Fruit fly (Drosophila melanogaster) whole organism, embryonic: Measurements from ENCODE around the gene yellow-g2.

Experiments
- Bgb ChIP-seq: fragments of 200-800 bp; sonication (Bioruptor generic); IDR thresholded peaks from 2 replicates; pipeline ENCODE4 v1.3.6; 2022; ENCODE audit warnings: missing biosample characterization, missing genetic modification characterization; ENCODE audit not compliant: partially characterized antibody
- CG10274 ChIP-seq: fragments of 200-800 bp; sonication (Bioruptor generic); optimal IDR thresholded peaks from 3 replicates; lab custom pipeline; 2017; ENCODE audit warnings: missing biosample characterization, mild to moderate bottlenecking, missing genetic modification characterization
- CG10431 ChIP-seq: fragments of 200-800 bp; sonication (Bioruptor generic); optimal IDR thresholded peaks from 3 replicates; lab custom pipeline; 2018; ENCODE audit warnings: missing biosample characterization, mild to moderate bottlenecking, missing genetic modification characterization
- CG10959 ChIP-seq: fragments of 200-800 bp; sonication (Bioruptor generic); IDR thresholded peaks from 2 replicates; pipeline ENCODE4 v1.3.6; 2022; ENCODE audit warnings: missing biosample characterization, missing genetic modification characterization
- CG11695 ChIP-seq: fragments of 200-800 bp; sonication (Bioruptor generic); IDR thresholded peaks from 3 replicates; pipeline ENCODE4 v1.3.6; 2022; ENCODE audit warnings: missing biosample characterization, missing genetic modification characterization
- CG13775 ChIP-seq: fragments of 200-800 bp; sonication (Bioruptor generic); optimal IDR thresholded peaks from 3 replicates; lab custom pipeline; 2017; ENCODE audit warnings: missing biosample characterization, mild to moderate bottlenecking, missing genetic modification characterization
- CG14667 ChIP-seq: fragments of 200-800 bp; sonication (Bioruptor generic); IDR thresholded peaks from 2 replicates; pipeline ENCODE4 v1.3.6; 2022; ENCODE audit warnings: missing biosample characterization, missing genetic modification characterization
- CG15479 ChIP-seq: fragments of 200-800 bp; sonication (Bioruptor generic); optimal IDR thresholded peaks from 3 replicates; lab custom pipeline; 2019; ENCODE audit warnings: missing biosample characterization, mild to moderate bottlenecking, missing genetic modification characterization, moderate library complexity
- CG15601 ChIP-seq: fragments of 200-800 bp; sonication (Bioruptor generic); optimal IDR thresholded peaks from 3 replicates; lab custom pipeline; 2019; ENCODE audit warnings: missing biosample characterization, mild to moderate bottlenecking, missing genetic modification characterization, moderate library complexity
- CG17802 ChIP-seq: fragments of 200-800 bp; sonication (Bioruptor generic); optimal IDR thresholded peaks from 2 replicates; lab custom pipeline; 2018; ENCODE audit warnings: missing biosample characterization, mild to moderate bottlenecking, missing genetic modification characterization, moderate library complexity
- CG18262 ChIP-seq: fragments of 200-800 bp; optimal IDR thresholded peaks from 3 replicates; lab custom pipeline; 2019; ENCODE audit warnings: missing biosample characterization, mild to moderate bottlenecking, missing genetic modification characterization, moderate library complexity
- CG33557 ChIP-seq: fragments of 200-800 bp; sonication (Bioruptor generic); optimal IDR thresholded peaks from 2 replicates; lab custom pipeline; 2019; ENCODE audit warnings: missing biosample characterization, mild to moderate bottlenecking, missing genetic modification characterization, moderate library complexity
- CG34224 ChIP-seq: fragments of 200-800 bp; sonication (Bioruptor generic); IDR thresholded peaks from 3 replicates; pipeline ENCODE4 v1.3.6; 2022; ENCODE audit warnings: missing biosample characterization, missing genetic modification characterization; ENCODE audit not compliant: partially characterized antibody
- CG43689 ChIP-seq: fragments of 200-800 bp; sonication (Bioruptor generic); IDR thresholded peaks from 2 replicates; pipeline ENCODE4 v1.3.6; 2022; ENCODE audit warnings: missing biosample characterization, missing genetic modification characterization
- CG6791 ChIP-seq: fragments of 200-800 bp; sonication (Bioruptor generic); IDR thresholded peaks from 3 replicates; pipeline ENCODE4 v1.3.6; 2022; ENCODE audit warnings: missing biosample characterization, missing genetic modification characterization; ENCODE audit not compliant: partially characterized antibody
- CG7372 ChIP-seq: fragments of 200-800 bp; sonication (Bioruptor generic); IDR thresholded peaks from 2 replicates; pipeline ENCODE4 v1.3.6; 2022; ENCODE audit warnings: missing biosample characterization, missing genetic modification characterization
- CG8089 ChIP-seq: fragments of 200-800 bp; sonication (Bioruptor generic); optimal IDR thresholded peaks from 3 replicates; lab custom pipeline; 2016; ENCODE audit warnings: missing biosample characterization, missing genetic modification characterization
- CG9727 ChIP-seq: fragments of 200-800 bp; sonication (Bioruptor generic); optimal IDR thresholded peaks from 3 replicates; lab custom pipeline; 2017; ENCODE audit warnings: missing biosample characterization, mild to moderate bottlenecking, missing genetic modification characterization
- CG9797 ChIP-seq: fragments of 200-800 bp; sonication (Bioruptor generic); optimal IDR thresholded peaks from 3 replicates; lab custom pipeline; 2018; ENCODE audit warnings: missing biosample characterization, mild to moderate bottlenecking, missing genetic modification characterization
- Dbx ChIP-seq: fragments of 200-800 bp; sonication (Bioruptor generic); IDR thresholded peaks from 3 replicates; pipeline ENCODE4 v1.3.6; 2022; ENCODE audit warnings: missing biosample characterization, missing genetic modification characterization
- Deaf1 ChIP-seq: fragments of 200-800 bp; optimal IDR thresholded peaks from 3 replicates; lab custom pipeline; 2019; ENCODE audit warnings: missing biosample characterization, mild to moderate bottlenecking, missing genetic modification characterization, moderate library complexity
- Dfd ChIP-seq, 2 experiments: fragments of >200 bp; optimal IDR thresholded peaks; 2 replicates each; lab custom pipeline; 2017; ENCODE audit warnings: missing biosample characterization in 2 of 2, missing genetic modification characterization in 2 of 2
- E2f2 ChIP-seq: fragments of 200-800 bp; sonication (Bioruptor generic); IDR thresholded peaks from 2 replicates; pipeline ENCODE4 v1.3.6; 2022; ENCODE audit warnings: missing biosample characterization, missing genetic modification characterization
- ERR ChIP-seq: fragments of 200-800 bp; sonication (Bioruptor generic); optimal IDR thresholded peaks from 2 replicates; lab custom pipeline; 2016; ENCODE audit warnings: missing biosample characterization, missing genetic modification characterization
- Elba2 ChIP-seq: fragments of 200-800 bp; sonication (Bioruptor generic); optimal IDR thresholded peaks from 3 replicates; lab custom pipeline; 2016; ENCODE audit warnings: missing biosample characterization, missing genetic modification characterization
- GATAe ChIP-seq: fragments of 200-800 bp; sonication (Bioruptor generic); conservative IDR thresholded peaks from 2 replicates; pipeline ENCODE4 v1.3.6; 2022; ENCODE audit warnings: missing biosample characterization, missing genetic modification characterization
- HLH54F ChIP-seq: fragments of 200-800 bp; sonication (Bioruptor generic); optimal IDR thresholded peaks from 3 replicates; lab custom pipeline; 2016; ENCODE audit warnings: missing biosample characterization, missing genetic modification characterization
- Hr51 ChIP-seq, 2 experiments: fragments of 200-800 bp; sonication (Bioruptor generic); optimal IDR thresholded peaks; 2 replicates in 1 of 2; 3 replicates in 1 of 2; lab custom pipeline; 2016 to 2018; ENCODE audit warnings: missing biosample characterization in 2 of 2, missing genetic modification characterization in 2 of 2, mild to moderate bottlenecking in 1 of 2, moderate library complexity in 1 of 2
- Hr78 ChIP-seq, 2 experiments: fragments of 200-800 bp in 1 of 2; fragments of >200 bp in 1 of 2; sonication (Bioruptor generic) in 1 of 2; optimal IDR thresholded peaks; 2 replicates each; lab custom pipeline; 2017 to 2019; ENCODE audit warnings: missing biosample characterization in 2 of 2, missing genetic modification characterization in 2 of 2, mild to moderate bottlenecking in 1 of 2, moderate library complexity in 1 of 2
- Med ChIP-seq: fragments of 200-800 bp; sonication (Bioruptor generic); peaks from one replicate; lab custom pipeline; 2016; ENCODE audit warnings: missing biosample characterization, missing genetic modification characterization, mild to moderate bottlenecking, inconsistent platforms, moderate library complexity
- Mrtf ChIP-seq: fragments of 200-800 bp; sonication (Bioruptor generic); IDR thresholded peaks from 3 replicates; pipeline ENCODE4 v1.3.6; 2022; ENCODE audit warnings: missing biosample characterization, missing genetic modification characterization
- Ptx1 ChIP-seq: fragments of 200-800 bp; sonication (Bioruptor generic); IDR thresholded peaks from 2 replicates; pipeline ENCODE4 v1.3.6; 2022; ENCODE audit warnings: missing biosample characterization, missing genetic modification characterization
- Taf1 ChIP-seq: fragments of 200-800 bp; sonication (Bioruptor generic); IDR thresholded peaks from 2 replicates; pipeline ENCODE4 v1.3.6; 2022; ENCODE audit warnings: missing biosample characterization, missing genetic modification characterization
- Trl ChIP-seq, 3 experiments: fragments of >200 bp in 2 of 3; fragments of 200-800 bp in 1 of 3; sonication (Bioruptor generic) in 1 of 3; optimal IDR thresholded peaks; 2 replicates in 1 of 3; 3 replicates in 2 of 3; lab custom pipeline; 2016 to 2017; ENCODE audit warnings: missing biosample characterization in 1 of 3, missing genetic modification characterization in 1 of 3
- Vsx1 ChIP-seq: fragments of 200-800 bp; sonication (Bioruptor generic); optimal IDR thresholded peaks from 2 replicates; lab custom pipeline; 2017; ENCODE audit warnings: missing biosample characterization, mild to moderate bottlenecking, missing genetic modification characterization, missing genetic modification reagents
- amos ChIP-seq: fragments of 200-800 bp; sonication (Bioruptor generic); IDR thresholded peaks from 2 replicates; pipeline ENCODE4 v1.3.6; 2022; ENCODE audit warnings: missing biosample characterization, missing genetic modification characterization; ENCODE audit not compliant: partially characterized antibody
- cas ChIP-seq: fragments of 200-800 bp; sonication (Bioruptor generic); IDR thresholded peaks from 2 replicates; pipeline ENCODE4 v1.3.6; 2022; ENCODE audit warnings: missing biosample characterization, missing genetic modification characterization
- hkb ChIP-seq, 2 experiments: fragments of 200-800 bp in 1 of 2; fragments of >200 bp in 1 of 2; sonication (Bioruptor generic) in 1 of 2; IDR thresholded peaks in 1 of 2; optimal IDR thresholded peaks in 1 of 2; 2 replicates each; pipeline versions ENCODE4 v1.3.6 to Lab custom; 2017 to 2022; ENCODE audit warnings: missing biosample characterization in 1 of 2, missing genetic modification characterization in 1 of 2
- lilli ChIP-seq: fragments of 200-800 bp; sonication (Bioruptor generic); optimal IDR thresholded peaks from 3 replicates; lab custom pipeline; 2016; ENCODE audit warnings: missing biosample characterization, missing genetic modification characterization
- luna ChIP-seq: fragments of 200-800 bp; sonication (Bioruptor generic); optimal IDR thresholded peaks from 2 replicates; lab custom pipeline; 2016; ENCODE audit warnings: missing biosample characterization, missing genetic modification characterization
- nerfin-2 ChIP-seq: fragments of 200-800 bp; sonication (Bioruptor generic); IDR thresholded peaks from 2 replicates; pipeline ENCODE4 v1.3.6; 2022; ENCODE audit warnings: missing biosample characterization, missing genetic modification characterization; ENCODE audit not compliant: partially characterized antibody
- pan ChIP-seq, 4 experiments: fragments of >200 bp in 3 of 4; fragments of 200-800 bp in 1 of 4; sonication (Bioruptor generic) in 1 of 4; optimal IDR thresholded peaks in 3 of 4; IDR thresholded peaks in 1 of 4; 2 replicates each; pipeline versions ENCODE4 v1.3.6 to Lab custom; 2017 to 2022; ENCODE audit warnings: missing biosample characterization in 2 of 4, missing genetic modification characterization in 2 of 4, mixed read lengths in 1 of 4
- pros ChIP-seq: fragments of 200-800 bp; sonication (Bioruptor generic); optimal IDR thresholded peaks from 3 replicates; lab custom pipeline; 2019; ENCODE audit warnings: missing biosample characterization, mild to moderate bottlenecking, missing genetic modification characterization, moderate library complexity
- sob ChIP-seq: fragments of 200-800 bp; sonication (Bioruptor generic); IDR thresholded peaks from 2 replicates; pipeline ENCODE4 v1.3.6; 2022; ENCODE audit warnings: missing biosample characterization, missing genetic modification characterization
- tin ChIP-seq: fragments of 200-800 bp; sonication (Bioruptor generic); optimal IDR thresholded peaks from 3 replicates; lab custom pipeline; 2016; ENCODE audit warnings: missing biosample characterization, missing genetic modification characterization
- tio ChIP-seq: fragments of 200-800 bp; sonication (Bioruptor generic); optimal IDR thresholded peaks from 2 replicates; lab custom pipeline; 2017; ENCODE audit warnings: missing biosample characterization, missing genetic modification characterization, inconsistent platforms
- tll ChIP-seq, 2 experiments: fragments of 200-800 bp in 1 of 2; fragments of >200 bp in 1 of 2; sonication (Bioruptor generic) in 1 of 2; optimal IDR thresholded peaks; 2 replicates each; lab custom pipeline; 2017 to 2019; ENCODE audit warnings: missing biosample characterization in 2 of 2, missing genetic modification characterization in 2 of 2, mild to moderate bottlenecking in 1 of 2, moderate library complexity in 1 of 2
- zen ChIP-seq: fragments of 200-800 bp; sonication (Bioruptor generic); optimal IDR thresholded peaks from 3 replicates; lab custom pipeline; 2018; ENCODE audit warnings: missing biosample characterization, mild to moderate bottlenecking, missing genetic modification characterization, moderate library complexity

yellow-g2 gene

dm6 chr3L:2262515-2262944 lies 13.8 kb upstream of the yellow-g2 start, which contains the start of the genes oxt and CG13807 (continued):
- no peak; the same call in 1 of the 2 replicates for TF ChIP-seq GATAe (GFP tag; lab: Robert Waterston, UW)
- peak; percentile 29 for TF ChIP-seq Elba2
- TF ChIP-seq Taf1 (GFP tag; lab: Robert Waterston, UW), result peak; percentile 77
- no peak for TF ChIP-seq tio
- peak; percentile 84 for TF ChIP-seq CG11695
- peak; percentile 87 for TF ChIP-seq Mrtf (GFP tag; lab: Robert Waterston, UW)
- no peak for TF ChIP-seq CG15479 (GFP tag; lab: Kevin White, UChicago)
- no peak for TF ChIP-seq Bgb (GFP tag; lab: Robert Waterston, UW)
- TF ChIP-seq Hr51 (GFP tag; optimal IDR thresholded peaks at IDR 0.05; lab: Kevin White, UChicago), result peak; percentile 67 to 89
- no peak for TF ChIP-seq pros
- peak in 1 of 2 experiments; percentile 21 for TF ChIP-seq Hr78 (GFP tag; optimal IDR thresholded peaks at IDR 0.05; lab: Kevin White, UChicago)
- peak; percentile 70 for TF ChIP-seq E2f2 (GFP tag; lab: Robert Waterston, UW)
- TF ChIP-seq lilli (GFP tag; lab: Kevin White, UChicago), result peak; percentile 83
- peak; percentile 74 for TF ChIP-seq CG9797 (GFP tag; lab: Kevin White, UChicago)
- peak; percentile 42 for TF ChIP-seq CG10274 (GFP tag; lab: Kevin White, UChicago)
- TF ChIP-seq Trl (optimal IDR thresholded peaks at IDR 0.05; lab: Kevin White, UChicago), result no peak
- peak; percentile 58 for TF ChIP-seq Trl (GFP tag; optimal IDR thresholded peaks at IDR 0.05; lab: Kevin White, UChicago)
- peak; percentile 94 for TF ChIP-seq Vsx1
- TF ChIP-seq Dfd (GFP tag; optimal IDR thresholded peaks at IDR 0.05; lab: Kevin White, UChicago), result no peak
- peak; percentile 89 for TF ChIP-seq Med
- peak; percentile 54 for TF ChIP-seq CG10959 (GFP tag; lab: Robert Waterston, UW)
- peak; percentile 16; the same call in 1 of the 3 replicates for TF ChIP-seq CG34224 (GFP tag; lab: Robert Waterston, UW)
- TF ChIP-seq CG13775 (GFP tag; lab: Kevin White, UChicago), result peak; percentile 91
- TF ChIP-seq CG10431, result peak; percentile 70
- peak; percentile 49; the same call in 1 of the 2 replicates for TF ChIP-seq cas (GFP tag; lab: Robert Waterston, UW)
- TF ChIP-seq CG9727, result peak; percentile 89
- peak; percentile 92 for TF ChIP-seq Ptx1 (GFP tag; lab: Robert Waterston, UW)
- no peak for TF ChIP-seq hkb (optimal IDR thresholded peaks at IDR 0.05; lab: Kevin White, UChicago)
- peak; percentile 92 for TF ChIP-seq hkb (GFP tag; IDR thresholded peaks at IDR 0.05; lab: Robert Waterston, UW)
- TF ChIP-seq CG14667 (GFP tag; lab: Robert Waterston, UW), result peak; percentile 81
- no peak for TF ChIP-seq Deaf1 (tag; lab: Kevin White, UChicago)
- no peak for TF ChIP-seq pan (optimal IDR thresholded peaks at IDR 0.05; lab: Kevin White, UChicago)
- TF ChIP-seq pan (GFP tag; optimal IDR thresholded peaks at IDR 0.05 in 1 of 2, IDR thresholded peaks at IDR 0.05 in 1 of 2), result peak in 1 of 2 experiments; percentile 94
- TF ChIP-seq sob (GFP tag; lab: Robert Waterston, UW), result peak; percentile 89
- no peak for TF ChIP-seq nerfin-2
- peak; percentile 88 for TF ChIP-seq CG7372 (GFP tag; lab: Robert Waterston, UW)
- TF ChIP-seq zen (tag; lab: Kevin White, UChicago), result peak; percentile 83
- TF ChIP-seq CG43689, result peak; percentile 79
- no peak for TF ChIP-seq luna (GFP tag; lab: Kevin White, UChicago)
- peak in 1 of 2 experiments; percentile 59 for TF ChIP-seq tll (GFP tag; optimal IDR thresholded peaks at IDR 0.05; lab: Kevin White, UChicago)
- TF ChIP-seq CG17802, result peak; percentile 70
- peak; percentile 58 for TF ChIP-seq HLH54F
- TF ChIP-seq CG18262 (tag; lab: Kevin White, UChicago), result peak; percentile 86
- no peak for TF ChIP-seq ERR (GFP tag; lab: Kevin White, UChicago)
- peak; percentile 80 for TF ChIP-seq CG33557 (GFP tag; lab: Kevin White, UChicago)
- TF ChIP-seq CG8089 (GFP tag; lab: Kevin White, UChicago), result no peak
- no peak for TF ChIP-seq amos (GFP tag; lab: Robert Waterston, UW)
- peak; percentile 83 for TF ChIP-seq tin (GFP tag; lab: Kevin White, UChicago)
- peak; percentile 84 for TF ChIP-seq CG15601 (tag; lab: Kevin White, UChicago)
- TF ChIP-seq CG6791 (GFP tag; lab: Robert Waterston, UW), result no peak
- TF ChIP-seq Dbx (GFP tag; lab: Robert Waterston, UW), result peak; percentile 82
